Worm (Caenorhabditis elegans) whole organism, young adult: ENCODE results near the gene str-131.

Source experiments
- C06A6.2 ChIP-seq: fragments of 200-800 bp; sonication (Bioruptor generic); conservative IDR thresholded peaks from 2 replicates; pipeline ENCODE4 v1.3.6; 2022; ENCODE audit warnings: missing genetic modification characterization, missing compliant biosample characterization
- F23B12.7 ChIP-seq: sonication (generic microtip); optimal IDR thresholded peaks from 2 replicates; lab custom pipeline; 2017; ENCODE audit warnings: missing genetic modification characterization, mild to moderate bottlenecking, missing compliant biosample characterization, antibody characterized with exemption, moderate library complexity; ENCODE audit not compliant: insufficient read depth
- F52B5.7 ChIP-seq: sonication (generic microtip); optimal IDR thresholded peaks from 2 replicates; lab custom pipeline; 2016; ENCODE audit warnings: mild to moderate bottlenecking, missing genetic modification characterization, missing compliant biosample characterization
- F57C9.4 ChIP-seq: sonication (generic microtip); optimal IDR thresholded peaks from 2 replicates; lab custom pipeline; 2017; ENCODE audit warnings: mild to moderate bottlenecking, missing genetic modification characterization, missing compliant biosample characterization
- Y56A3A.18 ChIP-seq: fragments of 200-800 bp; sonication (Bioruptor generic); IDR thresholded peaks from 2 replicates; pipeline ENCODE4 v1.3.6; 2022; ENCODE audit warnings: missing genetic modification reagents, missing genetic modification characterization, missing compliant biosample characterization
- ama-1 ChIP-seq, 3 experiments: fragments of 150-350 bp in 1 of 3; sonication (generic microtip) in 2 of 3; optimal IDR thresholded peaks; 2 replicates each; lab custom pipeline; 2014 to 2018; ENCODE audit warnings: missing biosample characterization in 2 of 3, missing genetic modification characterization in 2 of 3, missing genetic modification reagents in 2 of 3
- atf-7 ChIP-seq: sonication (generic microtip); optimal IDR thresholded peaks from 2 replicates; lab custom pipeline; 2017; ENCODE audit warnings: mild to moderate bottlenecking, missing genetic modification characterization, missing compliant biosample characterization
- die-1 ChIP-seq: sonication (generic microtip); optimal IDR thresholded peaks from 2 replicates; lab custom pipeline; 2016; ENCODE audit warnings: missing genotype, mild to moderate bottlenecking, missing genetic modification characterization, missing compliant biosample characterization
- hmg-1.2 ChIP-seq: fragments of 200-800 bp; sonication (Bioruptor generic); IDR thresholded peaks from 2 replicates; pipeline ENCODE4 v1.3.6; 2022; ENCODE audit warnings: missing genetic modification reagents, missing genetic modification characterization, missing compliant biosample characterization
- lin-35 ChIP-seq, 3 experiments: fragments of 150-350 bp in 2 of 3; sonication (generic microtip) in 1 of 3; optimal IDR thresholded peaks; 2 replicates each; lab custom pipeline; 2014 to 2018; ENCODE audit warnings: missing biosample characterization in 3 of 3, missing genetic modification characterization in 3 of 3, missing genetic modification reagents in 3 of 3
- madf-8 ChIP-seq: fragments of 200-800 bp; sonication (Bioruptor generic); conservative IDR thresholded peaks from 2 replicates; pipeline ENCODE4 v1.3.6; 2022; ENCODE audit warnings: missing genetic modification reagents, missing genetic modification characterization, missing compliant biosample characterization
- ztf-3 ChIP-seq: fragments of 200-800 bp; sonication (Bioruptor generic); optimal IDR thresholded peaks from 2 replicates; lab custom pipeline; 2018; ENCODE audit warnings: mild to moderate bottlenecking, missing genetic modification characterization, missing compliant biosample characterization

ce11 chrV:8110816-8111215 is 29.3 kb upstream of the str-131 start:
- TF ChIP-seq Y56A3A.18 (GFP tag; lab: Robert Waterston, UW) = no peak
- no peak for TF ChIP-seq ama-1 (optimal IDR thresholded peaks at IDR 0.05; lab: Kevin White, UChicago)
- no peak for TF ChIP-seq ama-1 (GFP tag; optimal IDR thresholded peaks at IDR 0.05; lab: Kevin White, UChicago)
- TF ChIP-seq die-1 (tag; lab: Kevin White, UChicago) = no peak
- no peak for TF ChIP-seq madf-8 (GFP tag; lab: Robert Waterston, UW)
- TF ChIP-seq ztf-3 (GFP tag; lab: Kevin White, UChicago) = no peak
- TF ChIP-seq C06A6.2 (GFP tag; lab: Robert Waterston, UW) = no peak
- TF ChIP-seq lin-35 (GFP tag; optimal IDR thresholded peaks at IDR 0.05; lab: Kevin White, UChicago) = no peak
- no peak for TF ChIP-seq hmg-1.2 (GFP tag; lab: Robert Waterston, UW)
- TF ChIP-seq F52B5.7 (tag; lab: Kevin White, UChicago) = no peak
- TF ChIP-seq F23B12.7 = no peak
- TF ChIP-seq F57C9.4 (tag; lab: Kevin White, UChicago) = no peak
- TF ChIP-seq atf-7 (tag; lab: Kevin White, UChicago) = no peak
